Worm (Caenorhabditis elegans) whole organism, L3 larva: ENCODE results near the gene gmps-1.

Source experiments
- R02D3.7 ChIP-seq: fragments of 150-350 bp; optimal IDR thresholded peaks from 2 replicates; lab custom pipeline; 2014; ENCODE audit warnings: missing biosample characterization, missing genetic modification characterization
- aly-2 ChIP-seq: fragments of 150-350 bp; optimal IDR thresholded peaks from 2 replicates; lab custom pipeline; 2014; ENCODE audit warnings: missing biosample characterization, missing genetic modification characterization
- ceh-16 ChIP-seq: sonication (generic microtip); optimal IDR thresholded peaks from 2 replicates; lab custom pipeline; 2017; ENCODE audit warnings: missing biosample characterization, missing genetic modification characterization
- daf-12 ChIP-seq: fragments of 150-350 bp; optimal IDR thresholded peaks from 2 replicates; lab custom pipeline; 2014; ENCODE audit warnings: missing biosample characterization, missing genetic modification reagents, missing genetic modification characterization
- egl-5 ChIP-seq: fragments of 150-350 bp; optimal IDR thresholded peaks from 2 replicates; lab custom pipeline; 2017; ENCODE audit warnings: missing biosample characterization, missing genetic modification reagents, missing genetic modification characterization, inconsistent platforms
- elt-1 ChIP-seq: fragments of 150-350 bp; optimal IDR thresholded peaks from 2 replicates; lab custom pipeline; 2014; ENCODE audit warnings: missing biosample characterization, missing genetic modification characterization
- elt-2 ChIP-seq: sonication (generic microtip); optimal IDR thresholded peaks from 2 replicates; lab custom pipeline; 2016; ENCODE audit warnings: missing genetic modification reagents, mild to moderate bottlenecking, missing genetic modification characterization, missing compliant biosample characterization
- elt-3 ChIP-seq, 3 experiments: fragments of 150-350 bp in 1 of 3; sonication (generic microtip) in 2 of 3; optimal IDR thresholded peaks; 2 replicates in 2 of 3; 4 replicates in 1 of 3; lab custom pipeline; 2014 to 2017; ENCODE audit warnings: missing biosample characterization in 3 of 3, missing genetic modification characterization in 3 of 3
- fkh-2 ChIP-seq: fragments of 150-350 bp; optimal IDR thresholded peaks from 2 replicates; lab custom pipeline; 2014; ENCODE audit warnings: missing biosample characterization, missing genetic modification reagents, missing genetic modification characterization
- hmg-11 ChIP-seq: sonication (generic microtip); optimal IDR thresholded peaks from 2 replicates; lab custom pipeline; 2016; ENCODE audit warnings: missing genetic modification characterization, missing compliant biosample characterization
- jun-1 ChIP-seq: fragments of 150-350 bp; optimal IDR thresholded peaks from 2 replicates; lab custom pipeline; 2014; ENCODE audit warnings: missing biosample characterization, missing genetic modification reagents, missing genetic modification characterization
- lin-39 ChIP-seq: fragments of 150-350 bp; optimal IDR thresholded peaks from 2 replicates; lab custom pipeline; 2018; ENCODE audit warnings: missing biosample characterization, missing genetic modification reagents, missing genetic modification characterization
- mml-1 ChIP-seq: fragments of 150-350 bp; sonication (generic microtip); optimal IDR thresholded peaks from 3 replicates; lab custom pipeline; 2014; ENCODE audit warnings: missing biosample characterization, missing genetic modification characterization
- nfya-1 ChIP-seq: sonication (generic microtip); optimal IDR thresholded peaks from 2 replicates; lab custom pipeline; 2017; ENCODE audit warnings: missing genetic modification characterization, mild to moderate bottlenecking, missing compliant biosample characterization, antibody characterized with exemption, moderate library complexity; ENCODE audit not compliant: insufficient read depth
- nhr-23 ChIP-seq: fragments of 150-350 bp; optimal IDR thresholded peaks from 2 replicates; lab custom pipeline; 2014; ENCODE audit warnings: missing biosample characterization, missing genetic modification reagents, missing genetic modification characterization
- nhr-25 ChIP-seq: sonication (generic microtip); optimal IDR thresholded peaks from 2 replicates; lab custom pipeline; 2017; ENCODE audit warnings: missing biosample characterization, missing genetic modification characterization
- nhr-28 ChIP-seq: fragments of 150-350 bp; optimal IDR thresholded peaks from 2 replicates; lab custom pipeline; 2014; ENCODE audit warnings: missing biosample characterization, missing genetic modification characterization
- nhr-43 ChIP-seq: sonication (generic microtip); optimal IDR thresholded peaks from 2 replicates; lab custom pipeline; 2016; ENCODE audit warnings: mild to moderate bottlenecking, missing genetic modification characterization, missing compliant biosample characterization; ENCODE audit not compliant: poor library complexity, severe bottlenecking
- nhr-67 ChIP-seq: fragments of 150-350 bp; optimal IDR thresholded peaks from 2 replicates; lab custom pipeline; 2014; ENCODE audit warnings: missing biosample characterization, missing genetic modification characterization
- nhr-76 ChIP-seq: fragments of 150-350 bp; sonication (generic microtip); optimal IDR thresholded peaks from 5 replicates; lab custom pipeline; 2014; ENCODE audit warnings: missing biosample characterization, missing genetic modification characterization
- nhr-77 ChIP-seq: fragments of 150-350 bp; optimal IDR thresholded peaks from 2 replicates; lab custom pipeline; 2014; ENCODE audit warnings: missing biosample characterization, missing genetic modification characterization
- pha-4 ChIP-seq: fragments of 150-350 bp; optimal IDR thresholded peaks from 2 replicates; lab custom pipeline; 2014; ENCODE audit warnings: missing biosample characterization, missing genetic modification reagents, missing genetic modification characterization
- pqm-1 ChIP-seq: fragments of 150-350 bp; optimal IDR thresholded peaks from 2 replicates; lab custom pipeline; 2017; ENCODE audit warnings: missing biosample characterization, missing genetic modification characterization, inconsistent platforms
- sea-2 ChIP-seq: fragments of 150-350 bp; sonication (generic microtip); optimal IDR thresholded peaks from 4 replicates; lab custom pipeline; 2014; ENCODE audit warnings: missing biosample characterization, missing genetic modification reagents, missing genetic modification characterization
- snpc-4 ChIP-seq: fragments of 150-350 bp; optimal IDR thresholded peaks from 2 replicates; lab custom pipeline; 2014; ENCODE audit warnings: missing biosample characterization, missing genetic modification characterization
- tbx-2 ChIP-seq: sonication (generic microtip); optimal IDR thresholded peaks from 2 replicates; lab custom pipeline; 2016; ENCODE audit warnings: mild to moderate bottlenecking, missing genetic modification characterization, missing compliant biosample characterization
- unc-62 ChIP-seq: fragments of 150-350 bp; sonication (generic microtip); optimal IDR thresholded peaks from 4 replicates; lab custom pipeline; 2014; ENCODE audit warnings: missing biosample characterization, missing genetic modification reagents, missing genetic modification characterization
- ztf-11 ChIP-seq: fragments of 150-350 bp; optimal IDR thresholded peaks from 2 replicates; lab custom pipeline; 2014; ENCODE audit warnings: missing biosample characterization, missing genetic modification characterization
- ztf-4 ChIP-seq: fragments of 150-350 bp; optimal IDR thresholded peaks from 2 replicates; lab custom pipeline; 2014; ENCODE audit warnings: missing biosample characterization, missing genetic modification characterization

gmps-1 gene

ce11 chrII:10862749-10863656 is 5.5 kb downstream of the gmps-1 start:
- TF ChIP-seq nhr-76 (tag; lab: Kevin White, UChicago), result no peak
- no peak for TF ChIP-seq ceh-16 (tag; lab: Kevin White, UChicago)
- TF ChIP-seq snpc-4, result no peak
- TF ChIP-seq nhr-25, result peak; percentile 55
- peak; percentile 58 for TF ChIP-seq hmg-11 (tag; lab: Kevin White, UChicago)

- TF ChIP-seq mml-1 (tag; lab: Kevin White, UChicago) (no peak), nhr-23 (tag; lab: Kevin White, UChicago) (peak; percentile 1), nfya-1 (peak; percentile 3), ztf-4 (tag; lab: Kevin White, UChicago) (no peak), jun-1 (tag; lab: Kevin White, UChicago) (no peak), elt-1 (tag; lab: Kevin White, UChicago) (peak; percentile 78), nhr-25 (peak; percentile 80), nhr-43 (tag; lab: Kevin White, UChicago) (peak; percentile 32), pqm-1 (tag; lab: Kevin White, UChicago) (peak; percentile 23), elt-2 (tag; lab: Kevin White, UChicago) (peak; percentile 85), lin-39 (tag; lab: Kevin White, UChicago) (peak; percentile 28)
These were observed 6.6 kb downstream of the gmps-1 start for ce11 chrII:10861723-10862486.

ce11 chrII:10861305-10861704 is 7.2 kb downstream of the gmps-1 start:
- TF ChIP-seq nfya-1, result peak; percentile 99
- TF ChIP-seq egl-5, result no peak

- TF ChIP-seq R02D3.7 (tag; lab: Kevin White, UChicago) (no peak), egl-5 (no peak), nhr-76 (tag; lab: Kevin White, UChicago) (no peak), nhr-77 (tag; lab: Kevin White, UChicago) (no peak), jun-1 (tag; lab: Kevin White, UChicago) (peak; percentile 13), fkh-2 (tag; lab: Kevin White, UChicago) (no peak), pha-4 (tag; lab: Kevin White, UChicago) (peak; percentile 9), elt-3 (tag; optimal IDR thresholded peaks at IDR 0.05; lab: Kevin White, UChicago) (no peak), nhr-28 (tag; lab: Kevin White, UChicago) (no peak), pqm-1 (tag; lab: Kevin White, UChicago) (peak; percentile 51), unc-62 (GFP tag; lab: Kevin White, UChicago) (no peak), nhr-67 (tag; lab: Kevin White, UChicago) (no peak), elt-2 (tag; lab: Kevin White, UChicago) (peak; percentile 74), elt-1 (tag; lab: Kevin White, UChicago) (no peak), nhr-43 (tag; lab: Kevin White, UChicago) (no peak), hmg-11 (tag; lab: Kevin White, UChicago) (no peak), sea-2 (GFP tag; lab: Kevin White, UChicago) (no peak), daf-12 (tag; lab: Kevin White, UChicago) (no peak), nfya-1 (no peak), tbx-2 (tag; lab: Kevin White, UChicago) (no peak), ztf-11 (tag; lab: Kevin White, UChicago) (no peak), aly-2 (no peak)
These were observed 7.7 kb downstream of the gmps-1 start, which contains the start of gene M106.3 for ce11 chrII:10860840-10861239. TSS of gene M106.3 (minus strand) at chrII:10860909.

ce11 chrII:10859359-10859758 is 9.2 kb downstream of the gmps-1 start:
- TF ChIP-seq elt-2 (tag; lab: Kevin White, UChicago) (peak; percentile 3), nhr-23 (tag; lab: Kevin White, UChicago) (no peak)
